Worm (Caenorhabditis elegans) whole organism, late embryonic: ENCODE data around the gene fzy-1.

ENCODE experiments used
- C38D4.7 ChIP-seq: fragments of 200-800 bp; sonication (Bioruptor generic); optimal IDR thresholded peaks from 2 replicates; lab custom pipeline; 2018; ENCODE audit warnings: mild to moderate bottlenecking, missing genetic modification characterization, moderate library complexity, missing compliant biosample characterization
- F13H6.1 ChIP-seq: sonication (generic microtip); optimal IDR thresholded peaks from 2 replicates; lab custom pipeline; 2016; ENCODE audit warnings: missing genetic modification characterization, missing compliant biosample characterization
- K02D7.2 ChIP-seq: sonication (generic microtip); optimal IDR thresholded peaks from 2 replicates; lab custom pipeline; 2017; ENCODE audit warnings: mild to moderate bottlenecking, missing genetic modification characterization, missing compliant biosample characterization
- T23F11.4 ChIP-seq: fragments of 200-800 bp; sonication (Bioruptor generic); optimal IDR thresholded peaks from 2 replicates; lab custom pipeline; 2018; ENCODE audit warnings: mild to moderate bottlenecking, missing genetic modification characterization, missing compliant biosample characterization
- ceh-18 ChIP-seq: sonication (generic microtip); optimal IDR thresholded peaks from 2 replicates; lab custom pipeline; 2016; ENCODE audit warnings: missing genetic modification characterization, missing compliant biosample characterization
- elt-2 ChIP-seq: sonication (generic microtip); optimal IDR thresholded peaks from 2 replicates; lab custom pipeline; 2016; ENCODE audit warnings: missing genetic modification reagents, missing genetic modification characterization, missing compliant biosample characterization
- nfya-1 ChIP-seq: sonication (generic microtip); optimal IDR thresholded peaks from 2 replicates; lab custom pipeline; 2017; ENCODE audit warnings: missing genetic modification characterization, mild to moderate bottlenecking, missing compliant biosample characterization, antibody characterized with exemption, moderate library complexity
- nhr-11 ChIP-seq: fragments of 150-350 bp; optimal IDR thresholded peaks from 2 replicates; lab custom pipeline; 2014; ENCODE audit warnings: missing biosample characterization, missing genetic modification characterization
- nhr-232 ChIP-seq: sonication (generic microtip); optimal IDR thresholded peaks from 2 replicates; lab custom pipeline; 2016; ENCODE audit warnings: missing genetic modification characterization, missing compliant biosample characterization
- odd-2 ChIP-seq: sonication (generic microtip); optimal IDR thresholded peaks from 2 replicates; lab custom pipeline; 2017; ENCODE audit warnings: antibody characterized with exemption, mild to moderate bottlenecking, missing genetic modification characterization, missing compliant biosample characterization
- pha-4 ChIP-seq: fragments of 150-350 bp; optimal IDR thresholded peaks from 2 replicates; lab custom pipeline; 2018; ENCODE audit warnings: missing biosample characterization, missing genetic modification reagents, missing genetic modification characterization
- sox-4 ChIP-seq: sonication (generic microtip); optimal IDR thresholded peaks from 2 replicates; lab custom pipeline; 2017; ENCODE audit warnings: mild to moderate bottlenecking, missing genetic modification characterization, inconsistent platforms, missing compliant biosample characterization
- tbx-2 ChIP-seq: sonication (generic microtip); optimal IDR thresholded peaks from 2 replicates; lab custom pipeline; 2016; ENCODE audit warnings: missing genetic modification characterization, missing compliant biosample characterization
- unc-55 ChIP-seq: sonication (generic microtip); optimal IDR thresholded peaks from 2 replicates; lab custom pipeline; 2017; ENCODE audit warnings: missing biosample characterization, missing genetic modification reagents, missing genetic modification characterization

- TF ChIP-seq unc-55 (GFP tag; lab: Kevin White, UChicago) (peak; percentile 48), odd-2 (no peak), ceh-18 (tag; lab: Kevin White, UChicago) (no peak), C38D4.7 (GFP tag; lab: Kevin White, UChicago) (no peak), F13H6.1 (tag; lab: Kevin White, UChicago) (no peak), nhr-232 (tag; lab: Kevin White, UChicago) (no peak), elt-2 (tag; lab: Kevin White, UChicago) (no peak), nhr-11 (tag; lab: Kevin White, UChicago) (no peak), K02D7.2 (tag; lab: Kevin White, UChicago) (no peak), T23F11.4 (GFP tag; lab: Kevin White, UChicago) (no peak), sox-4 (tag; lab: Kevin White, UChicago) (no peak), tbx-2 (no peak), nfya-1 (tag; lab: Kevin White, UChicago) (no peak), pha-4 (tag; lab: Kevin White, UChicago) (no peak)
These were observed 34.7 kb upstream of the fzy-1 start, which contains the start of gene clr-1 for ce11 chrII:5465729-5466408.
